Worm (Caenorhabditis elegans) whole organism, mixed stage, embryonic: ENCODE measurements around the gene C04H5.1.

Experiments
- blmp-1 ChIP-seq: fragments of 150-350 bp; optimal IDR thresholded peaks from 2 replicates; lab custom pipeline; 2014; ENCODE audit warnings: missing biosample characterization, missing genetic modification characterization
- ceh-83 ChIP-seq: fragments of 200-800 bp; sonication (Bioruptor generic); optimal IDR thresholded peaks from 2 replicates; lab custom pipeline; 2018; ENCODE audit warnings: mild to moderate bottlenecking, missing genetic modification characterization, missing compliant biosample characterization
- cnd-1 ChIP-seq: fragments of 200-800 bp; sonication (Bioruptor generic); optimal IDR thresholded peaks from 2 replicates; lab custom pipeline; 2018; ENCODE audit warnings: mild to moderate bottlenecking, missing genetic modification characterization, missing compliant biosample characterization
- elt-1 ChIP-seq: sonication (generic microtip); optimal IDR thresholded peaks from 2 replicates; lab custom pipeline; 2017; ENCODE audit warnings: missing genetic modification characterization, mild to moderate bottlenecking, missing compliant biosample characterization, antibody characterized with exemption, moderate library complexity, borderline replicate concordance; ENCODE audit not compliant: insufficient read depth
- hlh-1 ChIP-seq: fragments of 150-350 bp; optimal IDR thresholded peaks from 2 replicates; lab custom pipeline; 2014; ENCODE audit warnings: missing biosample characterization, missing genetic modification reagents, missing genetic modification characterization
- lin-13 ChIP-seq: fragments of 150-350 bp; optimal IDR thresholded peaks from 2 replicates; lab custom pipeline; 2014; ENCODE audit warnings: missing biosample characterization, missing genetic modification characterization
- lin-32 ChIP-seq: fragments of 200-800 bp; sonication (Bioruptor generic); optimal IDR thresholded peaks from 2 replicates; lab custom pipeline; 2018; ENCODE audit warnings: mild to moderate bottlenecking, missing genetic modification characterization, missing compliant biosample characterization
- mab-5 ChIP-seq: fragments of 150-350 bp; optimal IDR thresholded peaks from 2 replicates; lab custom pipeline; 2014; ENCODE audit warnings: missing biosample characterization, missing genetic modification characterization
- mls-2 ChIP-seq: sonication (generic microtip); optimal IDR thresholded peaks from 2 replicates; lab custom pipeline; 2016; ENCODE audit warnings: mild to moderate bottlenecking, missing genetic modification characterization, moderate library complexity, missing compliant biosample characterization
- nhr-12 ChIP-seq: fragments of 150-350 bp; optimal IDR thresholded peaks from 2 replicates; lab custom pipeline; 2014; ENCODE audit warnings: missing biosample characterization, missing genetic modification characterization
- nhr-2 ChIP-seq: fragments of 150-350 bp; optimal IDR thresholded peaks from 2 replicates; lab custom pipeline; 2014; ENCODE audit warnings: missing biosample characterization, missing genetic modification characterization
- nhr-237 ChIP-seq: fragments of 150-350 bp; optimal IDR thresholded peaks from 2 replicates; lab custom pipeline; 2014; ENCODE audit warnings: missing biosample characterization, missing genetic modification characterization
- nhr-28 ChIP-seq: fragments of 150-350 bp; optimal IDR thresholded peaks from 2 replicates; lab custom pipeline; 2014; ENCODE audit warnings: missing biosample characterization, missing genetic modification characterization
- nhr-76 ChIP-seq: sonication (generic microtip); optimal IDR thresholded peaks from 2 replicates; lab custom pipeline; 2017; ENCODE audit warnings: missing biosample characterization, missing genetic modification characterization
- sem-2 ChIP-seq: fragments of 200-800 bp; sonication (Bioruptor generic); optimal IDR thresholded peaks from 2 replicates; lab custom pipeline; 2018; ENCODE audit warnings: mild to moderate bottlenecking, missing genetic modification characterization, missing compliant biosample characterization
- sptf-1 ChIP-seq: sonication (generic microtip); optimal IDR thresholded peaks from 2 replicates; lab custom pipeline; 2017; ENCODE audit warnings: mild to moderate bottlenecking, missing genetic modification characterization, moderate library complexity, missing compliant biosample characterization
- tbx-8 ChIP-seq: fragments of 200-800 bp; sonication (Bioruptor generic); optimal IDR thresholded peaks from 2 replicates; lab custom pipeline; 2018; ENCODE audit warnings: mild to moderate bottlenecking, missing genetic modification characterization, moderate library complexity, missing compliant biosample characterization
- unc-62 ChIP-seq: fragments of 150-350 bp; optimal IDR thresholded peaks from 2 replicates; lab custom pipeline; 2014; ENCODE audit warnings: missing biosample characterization, missing genetic modification reagents, missing genetic modification characterization
- ztf-11 ChIP-seq: fragments of 150-350 bp; optimal IDR thresholded peaks from 2 replicates; lab custom pipeline; 2014; ENCODE audit warnings: missing biosample characterization, missing genetic modification characterization

The C04H5.1 gene

ce11 chrII:14578013-14578412 lies 43.9 kb downstream of the C04H5.1 start, which contains the start of gene nspb-7:
nspb-7 (plus strand) TSS chrII:14578313.
- TF ChIP-seq elt-1 (tag; lab: Kevin White, UChicago) (no peak), nhr-12 (tag; lab: Kevin White, UChicago) (no peak), mab-5 (tag; lab: Kevin White, UChicago) (no peak), sptf-1 (tag; lab: Kevin White, UChicago) (no peak), sem-2 (GFP tag; lab: Kevin White, UChicago) (no peak), hlh-1 (tag; lab: Kevin White, UChicago) (no peak), ceh-83 (no peak), mls-2 (tag; lab: Kevin White, UChicago) (no peak), lin-32 (no peak), ztf-11 (tag; lab: Kevin White, UChicago) (no peak)
- TF ChIP-seq, all 35 proteins: peak for 0

ce11 chrII:14578716-14579115 lies 44.6 kb downstream of the C04H5.1 start, which contains the start of gene C01G12.9:
C01G12.9 (plus strand) TSS chrII:14579016.
- no peak for TF ChIP-seq tbx-8
- TF ChIP-seq nhr-237 (tag; lab: Kevin White, UChicago), result no peak
- no peak for TF ChIP-seq blmp-1 (tag; lab: Kevin White, UChicago)
- TF ChIP-seq cnd-1 (tag; lab: Kevin White, UChicago), result no peak
- TF ChIP-seq nhr-2, result no peak

ce11 chrII:14580549-14580948 lies 46.4 kb downstream of the C04H5.1 start, which contains the start of the genes nspb-8 and nspb-9:
nspb-8 (minus strand) TSS chrII:14580649.
nspb-9 (plus strand) TSS chrII:14580859.
- no peak for TF ChIP-seq nhr-76
- no peak for TF ChIP-seq unc-62 (GFP tag; lab: Kevin White, UChicago)
- TF ChIP-seq, all 35 proteins: peak for 0

ce11 chrII:14582206-14582605 lies 48.1 kb downstream of the C04H5.1 start, which contains the start of gene C01G12.3:
C01G12.3 (minus strand) TSS chrII:14582306.
- TF ChIP-seq nhr-28 (tag; lab: Kevin White, UChicago), result no peak
- no peak for TF ChIP-seq lin-13 (tag; lab: Kevin White, UChicago)
- TF ChIP-seq hlh-1 (tag; lab: Kevin White, UChicago), result no peak
